Worm (Caenorhabditis elegans) whole organism, L2 larva: ENCODE data around the gene C30G4.2.

Experiments used
- ZK546.5 ChIP-seq: sonication (generic microtip); optimal IDR thresholded peaks from 2 replicates; lab custom pipeline; 2017; ENCODE audit warnings: missing biosample characterization, missing genetic modification characterization
- egl-27 ChIP-seq: sonication (generic microtip); optimal IDR thresholded peaks from 3 replicates; lab custom pipeline; 2017; ENCODE audit warnings: missing biosample characterization, missing genetic modification reagents, missing genetic modification characterization
- lin-39 ChIP-seq: fragments of 150-350 bp; optimal IDR thresholded peaks from 2 replicates; lab custom pipeline; 2014; ENCODE audit warnings: missing biosample characterization, missing genetic modification reagents, missing genetic modification characterization
- mab-5 ChIP-seq: fragments of 150-350 bp; optimal IDR thresholded peaks from 2 replicates; lab custom pipeline; 2014; ENCODE audit warnings: missing biosample characterization, missing genetic modification characterization
- nhr-11 ChIP-seq: fragments of 150-350 bp; optimal IDR thresholded peaks from 2 replicates; lab custom pipeline; 2014; ENCODE audit warnings: missing biosample characterization, missing genetic modification characterization
- nhr-12 ChIP-seq: fragments of 150-350 bp; optimal IDR thresholded peaks from 2 replicates; lab custom pipeline; 2014; ENCODE audit warnings: missing biosample characterization, missing genetic modification characterization
- nhr-129 ChIP-seq: fragments of 150-350 bp; optimal IDR thresholded peaks from 2 replicates; lab custom pipeline; 2014; ENCODE audit warnings: missing biosample characterization, missing genetic modification characterization
- nhr-23 ChIP-seq: fragments of 150-350 bp; optimal IDR thresholded peaks from 2 replicates; lab custom pipeline; 2014; ENCODE audit warnings: missing biosample characterization, missing genetic modification reagents, missing genetic modification characterization
- nhr-25 ChIP-seq: fragments of 150-350 bp; sonication (generic microtip); optimal IDR thresholded peaks from 3 replicates; lab custom pipeline; 2014; ENCODE audit warnings: missing biosample characterization, missing genetic modification characterization
- nhr-77 ChIP-seq: fragments of 150-350 bp; optimal IDR thresholded peaks from 2 replicates; lab custom pipeline; 2014; ENCODE audit warnings: missing biosample characterization, missing genetic modification characterization
- snpc-4 ChIP-seq: fragments of 150-350 bp; optimal IDR thresholded peaks from 2 replicates; lab custom pipeline; 2014; ENCODE audit warnings: missing biosample characterization, missing genetic modification characterization
- ztf-4 ChIP-seq: fragments of 150-350 bp; optimal IDR thresholded peaks from 2 replicates; lab custom pipeline; 2014; ENCODE audit warnings: missing biosample characterization, missing genetic modification characterization

DNA sequence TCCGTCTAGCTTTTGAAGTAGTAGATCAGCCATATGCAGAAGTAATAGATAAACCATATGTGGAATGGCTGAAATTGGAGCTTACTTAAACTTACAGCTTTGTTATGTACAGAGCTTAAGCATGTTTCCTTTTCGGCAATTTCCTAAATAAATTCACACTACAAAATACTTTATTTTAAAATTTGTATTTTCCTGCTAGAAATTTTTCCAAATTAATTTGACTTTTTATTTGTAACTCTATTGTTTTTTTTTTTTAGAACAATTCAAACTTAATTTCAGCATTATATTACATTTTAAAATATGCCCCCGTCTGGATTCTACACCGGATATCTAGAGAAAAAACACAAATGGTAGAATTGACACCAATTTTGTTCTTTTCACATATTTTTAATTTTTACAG is 32.3 kb downstream of the C30G4.2 start, which contains the start of gene F35B3.3:
- TF ChIP-seq nhr-12 (tag; lab: Kevin White, UChicago) (no peak), mab-5 (tag; lab: Kevin White, UChicago) (no peak), nhr-25 (no peak), nhr-11 (tag; lab: Kevin White, UChicago) (no peak), nhr-23 (tag; lab: Kevin White, UChicago) (no peak), egl-27 (tag; lab: Kevin White, UChicago) (no peak), lin-39 (tag; lab: Kevin White, UChicago) (no peak), nhr-129 (tag; lab: Kevin White, UChicago) (no peak), ZK546.5 (no peak), snpc-4 (no peak), ztf-4 (tag; lab: Kevin White, UChicago) (no peak), nhr-77 (no peak)
